Fruit fly (Drosophila melanogaster) S2 (cell line): Measurements from ENCODE around the gene Mp.

Experiments used
- CG8478 ChIP-seq: fragments of >200 bp; optimal IDR thresholded peaks from 2 replicates; lab custom pipeline; 2018
- CTCF ChIP-seq, 2 experiments: fragments of >200 bp; optimal IDR thresholded peaks; 2 replicates each; lab custom pipeline; 2018

DNA sequence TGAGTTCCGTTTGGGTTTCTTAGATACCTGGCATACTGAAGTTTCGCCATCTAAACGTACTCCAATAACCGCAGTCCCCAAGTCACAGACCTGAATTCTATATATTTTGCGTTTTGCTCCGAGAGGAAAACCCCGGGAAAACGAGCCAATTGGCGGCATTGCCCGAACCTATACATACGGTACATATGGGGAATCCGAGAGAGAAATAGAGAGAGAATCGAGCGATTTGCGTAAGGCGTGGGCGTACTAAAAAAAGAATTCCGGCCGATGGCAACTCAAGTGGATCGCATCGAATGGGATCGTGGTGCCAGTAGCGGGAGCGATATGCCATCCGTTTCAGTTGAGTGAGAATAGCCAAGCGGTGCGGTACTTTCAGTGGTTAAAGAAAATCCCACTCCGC lies 8.4 kb upstream of the Mp start, which contains the start of gene bin:
- TF ChIP-seq CTCF (optimal IDR thresholded peaks at IDR 0.05; lab: Kevin White, UChicago) (no peak), CG8478 (no peak)
